Fruit fly (Drosophila melanogaster): ENCODE results near the gene Fer1.

The Fer1 gene

DNA sequence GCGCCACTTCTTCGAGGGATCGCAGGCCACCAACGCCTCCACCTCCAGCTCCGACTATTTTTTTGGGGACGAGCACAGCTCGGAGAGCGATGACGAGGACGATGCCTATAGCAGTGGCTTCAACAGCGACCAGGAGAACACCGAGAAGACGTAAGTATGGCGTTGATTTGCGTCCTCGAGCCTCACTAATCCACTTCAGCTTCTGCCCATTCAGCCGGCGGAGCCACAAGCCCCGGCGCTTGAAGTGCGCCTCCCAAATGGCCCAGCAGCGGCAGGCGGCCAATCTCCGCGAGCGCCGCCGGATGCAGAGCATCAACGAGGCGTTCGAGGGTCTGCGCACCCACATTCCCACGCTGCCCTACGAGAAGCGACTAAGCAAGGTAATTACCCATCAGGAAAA lies 1.2 kb downstream of the Fer1 start:
- TF ChIP-seq dsf (GFP tag; optimal IDR thresholded peaks at IDR 0.05; ENCODE audit: borderline replicate concordance): no peak
- TF ChIP-seq foxo (GFP tag; optimal IDR thresholded peaks at IDR 0.05): no peak
- TF ChIP-seq woc (GFP tag; optimal IDR thresholded peaks at IDR 0.05): no peak
- no peak for TF ChIP-seq GATAd (GFP tag; optimal IDR thresholded peaks at IDR 0.05)
- no peak for TF ChIP-seq lola (GFP tag; optimal IDR thresholded peaks at IDR 0.05)
- TF ChIP-seq CG9705 (GFP tag; optimal IDR thresholded peaks at IDR 0.05): no peak
- TF ChIP-seq HLH106 (tag; optimal IDR thresholded peaks at IDR 0.05): no peak
- TF ChIP-seq tai (GFP tag; optimal IDR thresholded peaks at IDR 0.05): no peak
- TF ChIP-seq CrebA (GFP tag; optimal IDR thresholded peaks at IDR 0.05; ENCODE audit: borderline replicate concordance): no peak
- TF ChIP-seq psq (GFP tag; optimal IDR thresholded peaks at IDR 0.05): no peak
- no peak for TF ChIP-seq sv (GFP tag; optimal IDR thresholded peaks at IDR 0.05)
- no peak for TF ChIP-seq Hr78 (GFP tag; optimal IDR thresholded peaks at IDR 0.05)
- no peak for TF ChIP-seq Dfd (GFP tag; optimal IDR thresholded peaks at IDR 0.05)
- no peak for TF ChIP-seq h (GFP tag; optimal IDR thresholded peaks at IDR 0.05)

DNA sequence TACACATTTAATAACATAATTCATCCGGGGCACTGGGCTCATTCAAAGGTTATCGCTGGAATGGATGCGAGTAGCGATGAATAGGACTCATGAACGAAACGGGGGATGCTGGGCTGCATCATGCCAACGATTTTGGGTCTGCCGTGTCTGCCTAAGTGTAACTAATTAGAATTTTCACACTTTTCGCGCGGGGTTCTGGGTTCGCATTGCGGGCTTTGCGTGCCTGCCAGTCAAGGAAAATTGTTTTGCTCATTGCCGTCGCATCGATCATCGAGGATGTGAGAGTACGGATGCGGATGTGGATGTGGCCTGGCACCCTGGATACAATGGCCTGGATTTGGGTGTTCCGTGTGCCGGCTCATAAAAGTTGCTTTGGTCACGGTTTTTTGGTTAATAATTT lies 2.1 kb downstream of the Fer1 start:
- no peak for TF ChIP-seq Dif (GFP tag; optimal IDR thresholded peaks at IDR 0.05; ENCODE audit: partially characterized antibody)
- no peak for TF ChIP-seq Vsx2 (GFP tag; optimal IDR thresholded peaks at IDR 0.05; ENCODE audit: partially characterized antibody)
- no peak for TF ChIP-seq ey (GFP tag; optimal IDR thresholded peaks at IDR 0.05)
- no peak for TF ChIP-seq HLH106 (tag; optimal IDR thresholded peaks at IDR 0.05)
- no peak for TF ChIP-seq GATAd (GFP tag; optimal IDR thresholded peaks at IDR 0.05)
- no peak for TF ChIP-seq CrebA (GFP tag; optimal IDR thresholded peaks at IDR 0.05; ENCODE audit: borderline replicate concordance)
- TF ChIP-seq pan (optimal IDR thresholded peaks at IDR 0.05): no peak
- no peak for TF ChIP-seq Abd-B (GFP tag; optimal IDR thresholded peaks at IDR 0.05)
- no peak for TF ChIP-seq CG9705 (GFP tag; optimal IDR thresholded peaks at IDR 0.05)

- TF ChIP-seq fru (GFP tag; optimal IDR thresholded peaks at IDR 0.05) (no peak), Vsx2 (GFP tag; optimal IDR thresholded peaks at IDR 0.05; ENCODE audit: partially characterized antibody) (no peak)
Measured at dm6 chr3R:7139188-7140038, 3.4 kb downstream of the Fer1 start.

- TF ChIP-seq brk (GFP tag; optimal IDR thresholded peaks at IDR 0.05): no peak
- no peak for TF ChIP-seq N (GFP tag; optimal IDR thresholded peaks at IDR 0.05)
- TF ChIP-seq foxo (GFP tag; optimal IDR thresholded peaks at IDR 0.05): no peak
- TF ChIP-seq woc (GFP tag; optimal IDR thresholded peaks at IDR 0.05): no peak
- no peak for TF ChIP-seq Hr83 (GFP tag; optimal IDR thresholded peaks at IDR 0.05; ENCODE audit: poor library complexity, severe bottlenecking)
- no peak for TF ChIP-seq fru (GFP tag; optimal IDR thresholded peaks at IDR 0.05)
- no peak for TF ChIP-seq Hnf4 (GFP tag; optimal IDR thresholded peaks at IDR 0.05)
- TF ChIP-seq CG32264 (GFP tag; optimal IDR thresholded peaks at IDR 0.05): no peak
- no peak for TF ChIP-seq Rel (GFP tag; optimal IDR thresholded peaks at IDR 0.05)
- no peak for TF ChIP-seq Rel (tag; optimal IDR thresholded peaks at IDR 0.05)
- no peak for TF ChIP-seq lola (GFP tag; optimal IDR thresholded peaks at IDR 0.05)
- no peak for TF ChIP-seq OdsH (GFP tag; optimal IDR thresholded peaks at IDR 0.05)
- TF ChIP-seq Jra (GFP tag; optimal IDR thresholded peaks at IDR 0.05): no peak
- TF ChIP-seq GATAd (GFP tag; optimal IDR thresholded peaks at IDR 0.05): no peak
- TF ChIP-seq dsf (GFP tag; optimal IDR thresholded peaks at IDR 0.05; ENCODE audit: borderline replicate concordance): no peak
- no peak for TF ChIP-seq sv (GFP tag; optimal IDR thresholded peaks at IDR 0.05)
Measured at dm6 chr3R:7142580-7142979, 6.6 kb downstream of the Fer1 start.

DNA sequence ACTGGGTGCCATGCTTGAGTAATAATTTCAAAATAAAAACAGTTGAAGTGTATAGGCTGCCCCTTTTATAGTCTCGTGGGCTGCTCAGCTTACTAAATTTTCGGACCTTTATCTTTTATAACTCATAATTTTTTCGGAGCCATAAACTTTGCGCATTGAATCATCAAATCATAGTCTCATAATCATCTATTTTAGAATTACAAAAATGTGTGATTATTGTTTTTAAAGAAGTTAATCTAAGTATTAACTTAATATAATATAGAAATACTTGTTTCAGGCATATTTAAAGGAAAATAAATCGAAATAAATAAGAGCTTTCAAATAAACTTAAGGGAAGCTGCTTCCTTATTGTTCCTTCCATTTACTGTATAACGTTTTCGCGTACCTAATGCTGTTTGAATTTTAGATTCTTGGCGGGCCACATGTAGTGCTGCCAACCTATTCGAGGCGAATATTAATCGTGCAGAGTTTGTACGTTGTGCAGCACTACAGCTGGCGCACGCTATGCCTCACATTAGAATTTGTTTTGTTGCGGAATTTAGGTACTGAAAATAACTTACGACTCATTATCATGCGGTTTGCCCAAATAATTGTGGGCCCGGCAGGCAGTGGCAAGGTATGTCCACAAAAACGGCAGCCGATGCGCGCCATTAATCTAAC lies 8.4 kb downstream of the Fer1 start, which contains the start of the genes CG14610 and CG2656:
CG14610 (minus strand) TSS at position 51 of the 660 bp plus-strand sequence.
CG2656 (plus strand) TSS at position 480 of the 660 bp plus-strand sequence.
- TF ChIP-seq usp (GFP tag; optimal IDR thresholded peaks at IDR 0.05) (no peak), jim (GFP tag; optimal IDR thresholded peaks at IDR 0.05) (peak; percentile 62), h (GFP tag; optimal IDR thresholded peaks at IDR 0.05) (peak; percentile 91), CG9705 (GFP tag; optimal IDR thresholded peaks at IDR 0.05) (peak; percentile 44), Vsx2 (GFP tag; optimal IDR thresholded peaks at IDR 0.05; ENCODE audit: partially characterized antibody) (no peak), dl (GFP tag; optimal IDR thresholded peaks at IDR 0.05; ENCODE audit: insufficient read depth in 1 of 2, partially characterized antibody in 2 of 2) (no peak), rgr (GFP tag; optimal IDR thresholded peaks at IDR 0.05) (peak; percentile 91), Jra (GFP tag; optimal IDR thresholded peaks at IDR 0.05) (peak; percentile 77), tai (GFP tag; optimal IDR thresholded peaks at IDR 0.05) (no peak), psq (GFP tag; optimal IDR thresholded peaks at IDR 0.05) (peak; percentile 70), OdsH (GFP tag; optimal IDR thresholded peaks at IDR 0.05) (peak; percentile 71), N (GFP tag; optimal IDR thresholded peaks at IDR 0.05) (no peak), dmrt93B (GFP tag; optimal IDR thresholded peaks at IDR 0.05) (no peak), Mio (GFP tag; optimal IDR thresholded peaks at IDR 0.05) (peak; percentile 28), pan (optimal IDR thresholded peaks at IDR 0.05) (no peak), ey (GFP tag; optimal IDR thresholded peaks at IDR 0.05) (peak; percentile 79), CG32264 (GFP tag; optimal IDR thresholded peaks at IDR 0.05) (peak; percentile 23), CrebA (GFP tag; optimal IDR thresholded peaks at IDR 0.05; ENCODE audit: borderline replicate concordance) (no peak), Rel (GFP tag; optimal IDR thresholded peaks at IDR 0.05) (no peak), Rel (tag; optimal IDR thresholded peaks at IDR 0.05) (no peak), sv (GFP tag; optimal IDR thresholded peaks at IDR 0.05) (peak; percentile 71), foxo (GFP tag; optimal IDR thresholded peaks at IDR 0.05) (peak in 1 of 2 experiments; percentile 94), Hr78 (GFP tag; optimal IDR thresholded peaks at IDR 0.05) (no peak), Sp1 (GFP tag; optimal IDR thresholded peaks at IDR 0.05) (no peak), fru (GFP tag; optimal IDR thresholded peaks at IDR 0.05) (peak; percentile 78), woc (GFP tag; optimal IDR thresholded peaks at IDR 0.05) (no peak)
